Worm (Caenorhabditis elegans) whole organism, L2 larva: ENCODE results near the gene zyg-9.

ENCODE experiments used
- C34F6.9 ChIP-seq: fragments of 150-350 bp; optimal IDR thresholded peaks from 2 replicates; lab custom pipeline; 2014; ENCODE audit warnings: missing biosample characterization, missing genetic modification characterization
- ZK546.5 ChIP-seq: sonication (generic microtip); optimal IDR thresholded peaks from 2 replicates; lab custom pipeline; 2017; ENCODE audit warnings: missing biosample characterization, missing genetic modification characterization
- alr-1 ChIP-seq: fragments of 150-350 bp; optimal IDR thresholded peaks from 2 replicates; lab custom pipeline; 2014; ENCODE audit warnings: missing biosample characterization, missing genetic modification characterization
- aly-2 ChIP-seq: fragments of 150-350 bp; optimal IDR thresholded peaks from 2 replicates; lab custom pipeline; 2014; ENCODE audit warnings: missing biosample characterization, missing genetic modification characterization
- ama-1 ChIP-seq: fragments of 150-350 bp; optimal IDR thresholded peaks from 2 replicates; lab custom pipeline; 2018; ENCODE audit warnings: inconsistent platforms
- blmp-1 ChIP-seq: sonication (generic microtip); optimal IDR thresholded peaks from 2 replicates; lab custom pipeline; 2017; ENCODE audit warnings: missing genetic modification characterization, mild to moderate bottlenecking, missing compliant biosample characterization, antibody characterized with exemption, moderate library complexity; ENCODE audit not compliant: insufficient read depth
- ceh-16 ChIP-seq: fragments of 150-350 bp; optimal IDR thresholded peaks from 2 replicates; lab custom pipeline; 2014; ENCODE audit warnings: missing biosample characterization, missing genetic modification characterization
- crh-2 ChIP-seq: sonication (generic microtip); optimal IDR thresholded peaks from 2 replicates; lab custom pipeline; 2017; ENCODE audit warnings: missing biosample characterization, missing genetic modification characterization
- dmd-4 ChIP-seq: sonication (generic microtip); optimal IDR thresholded peaks from 2 replicates; lab custom pipeline; 2017; ENCODE audit warnings: missing biosample characterization, missing genetic modification characterization
- elt-3 ChIP-seq: sonication (generic microtip); optimal IDR thresholded peaks from 2 replicates; lab custom pipeline; 2017; ENCODE audit warnings: missing biosample characterization, missing genetic modification characterization
- fos-1 ChIP-seq: fragments of 150-350 bp; optimal IDR thresholded peaks from 2 replicates; lab custom pipeline; 2014; ENCODE audit warnings: missing biosample characterization, missing genetic modification characterization
- lsy-2 ChIP-seq, 2 experiments: fragments of 150-350 bp in 1 of 2; sonication (generic microtip) in 1 of 2; optimal IDR thresholded peaks; 2 replicates each; lab custom pipeline; 2014 to 2017; ENCODE audit warnings: missing biosample characterization in 2 of 2, missing genetic modification characterization in 2 of 2
- mbf-1 ChIP-seq: sonication (generic microtip); optimal IDR thresholded peaks from 2 replicates; lab custom pipeline; 2017; ENCODE audit warnings: missing biosample characterization, missing genetic modification characterization
- nhr-10 ChIP-seq: sonication (generic microtip); optimal IDR thresholded peaks from 2 replicates; lab custom pipeline; 2017; ENCODE audit warnings: missing biosample characterization, missing genetic modification characterization
- nhr-11 ChIP-seq: fragments of 150-350 bp; optimal IDR thresholded peaks from 2 replicates; lab custom pipeline; 2014; ENCODE audit warnings: missing biosample characterization, missing genetic modification characterization
- nhr-12 ChIP-seq: fragments of 150-350 bp; optimal IDR thresholded peaks from 2 replicates; lab custom pipeline; 2014; ENCODE audit warnings: missing biosample characterization, missing genetic modification characterization
- nhr-129 ChIP-seq: fragments of 150-350 bp; optimal IDR thresholded peaks from 2 replicates; lab custom pipeline; 2014; ENCODE audit warnings: missing biosample characterization, missing genetic modification characterization
- nhr-21 ChIP-seq: fragments of 150-350 bp; optimal IDR thresholded peaks from 2 replicates; lab custom pipeline; 2014; ENCODE audit warnings: missing biosample characterization, missing genetic modification characterization
- nhr-25 ChIP-seq: fragments of 150-350 bp; sonication (generic microtip); optimal IDR thresholded peaks from 3 replicates; lab custom pipeline; 2014; ENCODE audit warnings: missing biosample characterization, missing genetic modification characterization
- nhr-6 ChIP-seq: fragments of 150-350 bp; optimal IDR thresholded peaks from 2 replicates; lab custom pipeline; 2014; ENCODE audit warnings: missing biosample characterization, missing genetic modification characterization
- nhr-77 ChIP-seq: fragments of 150-350 bp; optimal IDR thresholded peaks from 2 replicates; lab custom pipeline; 2014; ENCODE audit warnings: missing biosample characterization, missing genetic modification characterization
- peb-1 ChIP-seq: fragments of 150-350 bp; optimal IDR thresholded peaks from 2 replicates; lab custom pipeline; 2014; ENCODE audit warnings: missing biosample characterization, missing genetic modification characterization
- sma-3 ChIP-seq: sonication (generic microtip); optimal IDR thresholded peaks from 2 replicates; lab custom pipeline; 2016; ENCODE audit warnings: missing genetic modification reagents, missing genetic modification characterization, missing compliant biosample characterization
- sma-9 ChIP-seq, 2 experiments: fragments of 150-350 bp in 1 of 2; sonication (generic microtip) in 1 of 2; optimal IDR thresholded peaks; 2 replicates each; lab custom pipeline; 2014 to 2016; ENCODE audit warnings: missing genetic modification characterization in 2 of 2, mild to moderate bottlenecking in 1 of 2, missing biosample characterization in 1 of 2, missing compliant biosample characterization in 1 of 2, missing genetic modification reagents in 1 of 2, moderate library complexity in 1 of 2
- snpc-4 ChIP-seq: fragments of 150-350 bp; optimal IDR thresholded peaks from 2 replicates; lab custom pipeline; 2014; ENCODE audit warnings: missing biosample characterization, missing genetic modification characterization
- unc-55 ChIP-seq: fragments of 150-350 bp; sonication (generic microtip); optimal IDR thresholded peaks from 3 replicates; lab custom pipeline; 2014; ENCODE audit warnings: missing biosample characterization, missing genetic modification reagents, missing genetic modification characterization
- unc-62 ChIP-seq: fragments of 150-350 bp; optimal IDR thresholded peaks from 2 replicates; lab custom pipeline; 2014; ENCODE audit warnings: missing biosample characterization, missing genetic modification reagents, missing genetic modification characterization
- zag-1 ChIP-seq: fragments of 150-350 bp; optimal IDR thresholded peaks from 2 replicates; lab custom pipeline; 2014; ENCODE audit warnings: missing biosample characterization, missing genetic modification characterization
- ztf-1 ChIP-seq: fragments of 200-800 bp; sonication (Bioruptor generic); conservative IDR thresholded peaks from 2 replicates; pipeline ENCODE4 v1.3.6; 2022; ENCODE audit warnings: missing genetic modification characterization, missing compliant biosample characterization
- ztf-11 ChIP-seq: sonication (generic microtip); optimal IDR thresholded peaks from 2 replicates; lab custom pipeline; 2017; ENCODE audit warnings: missing biosample characterization, missing genetic modification characterization
- ztf-4 ChIP-seq: fragments of 150-350 bp; optimal IDR thresholded peaks from 2 replicates; lab custom pipeline; 2014; ENCODE audit warnings: missing biosample characterization, missing genetic modification characterization

The zyg-9 gene

DNA sequence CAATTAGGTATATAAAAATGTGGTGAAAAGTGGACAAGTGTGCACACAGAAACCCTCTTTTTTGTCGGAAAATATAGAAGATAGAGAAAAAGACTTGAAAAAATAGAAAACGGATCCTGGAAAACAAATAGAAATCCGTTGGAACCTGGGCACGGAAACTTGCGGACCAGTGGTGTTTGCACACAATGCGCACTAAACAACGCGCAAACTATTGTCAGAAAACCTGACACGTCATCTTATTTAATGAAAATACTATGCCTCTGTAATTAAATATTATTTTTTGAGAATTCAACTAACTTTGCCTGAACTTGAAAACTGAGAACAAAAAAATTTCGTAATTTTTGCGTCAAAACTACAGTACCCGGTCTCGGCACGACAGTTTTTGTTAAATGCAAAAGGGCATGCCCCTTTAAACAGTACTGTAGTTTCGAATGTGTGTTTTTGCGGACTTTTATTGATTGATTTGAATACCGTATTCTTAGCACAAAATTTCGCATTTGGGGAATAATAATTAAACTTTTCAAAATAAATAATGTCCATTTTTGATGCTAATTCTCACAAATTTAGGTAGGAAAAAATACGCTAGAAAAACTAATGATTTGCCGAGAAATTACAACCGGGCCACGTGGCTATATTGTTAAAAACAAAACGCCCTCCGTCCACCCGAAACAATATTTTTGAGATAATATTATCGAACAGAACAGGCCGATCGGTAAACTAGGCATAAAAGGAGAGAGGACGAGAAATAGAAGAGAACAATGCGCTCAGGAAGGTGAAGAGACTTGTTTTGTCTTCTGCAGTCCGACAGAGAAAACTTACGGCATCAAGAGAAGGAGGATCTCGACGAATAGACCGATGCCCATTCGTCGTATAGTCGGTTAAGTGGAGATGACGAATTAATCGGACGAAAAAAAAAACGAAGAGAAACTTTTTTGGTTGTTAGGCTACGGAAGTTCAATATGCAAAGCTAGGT is 28.4 kb upstream of the zyg-9 start:
- TF ChIP-seq lsy-2 (tag; optimal IDR thresholded peaks at IDR 0.05; lab: Kevin White, UChicago) (peak in 1 of 2 experiments; percentile 60), sma-3 (GFP tag; lab: Kevin White, UChicago) (peak; percentile 1), crh-2 (tag; lab: Kevin White, UChicago) (peak; percentile 39), nhr-129 (tag; lab: Kevin White, UChicago) (peak; percentile 37), C34F6.9 (tag; lab: Kevin White, UChicago) (peak; percentile 26), unc-55 (peak; percentile 45), nhr-25 (tag; lab: Kevin White, UChicago) (no peak), ztf-1 (no peak)

DNA sequence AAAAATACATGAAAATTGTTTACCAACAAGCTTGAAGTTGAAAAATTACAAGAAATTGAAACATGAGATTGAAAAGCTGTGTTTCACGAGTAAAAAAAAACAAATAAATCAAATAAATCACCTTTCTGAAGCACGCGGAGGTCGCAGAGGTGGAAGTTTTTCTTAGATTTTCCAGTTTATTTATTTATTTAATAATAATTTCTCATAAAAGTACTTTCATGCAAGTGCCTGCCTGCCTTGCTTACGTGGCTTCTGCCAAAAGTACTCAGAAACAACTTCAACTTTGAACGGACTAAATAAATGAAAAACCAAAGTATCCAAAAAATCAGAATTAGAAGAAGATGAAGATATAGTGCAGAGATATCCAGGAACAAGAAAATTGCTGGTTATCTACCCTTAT is 25.7 kb upstream of the zyg-9 start, which contains the start of gene acp-2:
TSS of gene acp-2 (minus strand) at position 101 of the 400 bp plus-strand sequence.
- TF ChIP-seq peb-1 (tag; lab: Kevin White, UChicago) (no peak), nhr-77 (tag; lab: Kevin White, UChicago) (no peak), ztf-4 (no peak), ama-1 (lab: Kevin White, UChicago) (no peak), crh-2 (tag; lab: Kevin White, UChicago) (no peak), unc-62 (GFP tag; lab: Kevin White, UChicago) (no peak), C34F6.9 (tag; lab: Kevin White, UChicago) (no peak), elt-3 (tag; lab: Kevin White, UChicago) (no peak), zag-1 (tag; lab: Kevin White, UChicago) (no peak), alr-1 (tag; lab: Kevin White, UChicago) (no peak), ceh-16 (tag; lab: Kevin White, UChicago) (no peak), nhr-12 (no peak), nhr-21 (tag; lab: Kevin White, UChicago) (no peak), mbf-1 (tag; lab: Kevin White, UChicago) (no peak), nhr-11 (tag; lab: Kevin White, UChicago) (no peak), nhr-6 (tag; lab: Kevin White, UChicago) (no peak), fos-1 (no peak)

- TF ChIP-seq ZK546.5 (tag; lab: Kevin White, UChicago) (no peak), nhr-25 (tag; lab: Kevin White, UChicago) (no peak), snpc-4 (tag; lab: Kevin White, UChicago) (no peak), unc-55 (no peak), nhr-12 (no peak), sma-3 (GFP tag; lab: Kevin White, UChicago) (no peak), ztf-11 (tag; lab: Kevin White, UChicago) (no peak), mbf-1 (tag; lab: Kevin White, UChicago) (no peak), nhr-77 (tag; lab: Kevin White, UChicago) (no peak), ama-1 (lab: Kevin White, UChicago) (no peak)
Observed at ce11 chrII:8435005-8435404, 22.6 kb upstream of the zyg-9 start, which contains the start of gene acp-4. Gene acp-4 (minus strand): TSS chrII:8435105.

- TF ChIP-seq dmd-4 (no peak), nhr-10 (tag; lab: Kevin White, UChicago) (no peak), aly-2 (tag; lab: Kevin White, UChicago) (no peak), sma-9 (GFP tag; optimal IDR thresholded peaks at IDR 0.05; lab: Kevin White, UChicago) (no peak), sma-9 (tag; optimal IDR thresholded peaks at IDR 0.05; lab: Kevin White, UChicago) (no peak)
Observed at ce11 chrII:8437035-8437434, 20.6 kb upstream of the zyg-9 start, which contains the start of gene acp-3. Gene acp-3 (minus strand): TSS chrII:8437135.

DNA sequence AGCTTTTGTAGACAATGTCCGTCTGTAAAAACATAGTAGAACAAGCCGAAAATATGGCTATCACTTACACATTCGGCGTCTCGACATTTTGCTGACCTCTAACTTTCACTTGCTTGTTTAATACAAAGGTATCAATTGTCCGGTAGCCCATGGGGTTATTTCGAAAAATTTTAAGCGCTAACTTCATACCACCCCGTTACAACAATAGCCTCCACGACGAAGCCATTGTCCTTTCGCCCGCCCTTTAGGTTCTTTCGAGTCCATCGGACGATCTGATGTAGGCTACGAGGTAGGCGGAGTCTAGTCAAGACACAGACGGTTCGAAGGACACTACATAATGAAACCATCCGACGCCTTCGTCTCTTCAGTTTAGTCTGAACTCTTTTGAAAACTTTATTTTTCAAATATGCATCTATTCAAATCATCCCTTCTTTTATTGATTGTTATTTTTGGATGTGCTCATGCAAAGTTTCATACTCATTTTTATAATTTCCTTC is 18.8 kb upstream of the zyg-9 start, which contains the start of gene lips-10:
TSS of gene lips-10 (plus strand) at position 378 of the 497 bp plus-strand sequence.
- peak; percentile 82 for TF ChIP-seq blmp-1 (tag; lab: Kevin White, UChicago)
- TF ChIP-seq nhr-25 (tag; lab: Kevin White, UChicago): peak; percentile 46
- TF ChIP-seq unc-62 (GFP tag; lab: Kevin White, UChicago): no peak
